Worm (Caenorhabditis elegans): ENCODE results near the gene unc-43.
A peak's percentile ranks its signal among the peaks of the same experiment; 100 is the strongest.

unc-43 gene

ce11 chrIV:10341618-10342360 is 8.2 kb downstream of the unc-43 start:
- no peak for TF ChIP-seq ceh-9 (tag; optimal IDR thresholded peaks at IDR 0.05)
- TF ChIP-seq ztf-4 (tag; optimal IDR thresholded peaks at IDR 0.05) = no peak
- no peak for TF ChIP-seq pqm-1 (tag; optimal IDR thresholded peaks at IDR 0.05)
- peak; percentile 96 for TF ChIP-seq lin-39 (tag; optimal IDR thresholded peaks at IDR 0.05)
- peak; percentile 38 for TF ChIP-seq nfya-1 (tag; optimal IDR thresholded peaks at IDR 0.05; ENCODE audit: insufficient read depth)
- peak; percentile 42 for TF ChIP-seq fkh-10 (GFP tag; optimal IDR thresholded peaks at IDR 0.05)
- TF ChIP-seq ama-1 (optimal IDR thresholded peaks at IDR 0.05) = peak; percentile 64
- peak; percentile 21 for TF ChIP-seq hmg-11 (tag; optimal IDR thresholded peaks at IDR 0.05)
- TF ChIP-seq unc-62 (GFP tag; optimal IDR thresholded peaks at IDR 0.05) = peak; percentile 6

DNA sequence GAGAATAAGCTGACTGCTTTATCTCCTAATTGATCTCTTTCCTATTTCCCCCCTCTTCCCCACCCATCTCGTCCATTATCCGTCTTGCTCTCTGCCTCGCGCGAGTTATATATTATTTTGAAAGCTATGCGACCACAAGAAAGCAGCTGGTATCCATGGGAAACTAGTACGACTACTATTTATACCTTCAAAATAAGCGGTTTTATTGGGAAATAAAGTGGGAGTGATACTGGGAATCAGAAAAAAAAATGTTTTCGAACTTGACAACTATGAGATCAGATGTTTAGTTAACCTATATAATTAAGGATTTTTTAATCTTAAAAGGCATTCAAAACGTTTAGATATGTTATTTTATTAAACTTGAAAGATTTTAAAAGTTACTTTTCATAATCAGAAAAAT is 10.3 kb downstream of the unc-43 start:
- TF ChIP-seq nhr-11 (tag; optimal IDR thresholded peaks at IDR 0.05) = peak; percentile 36
- no peak for TF ChIP-seq zag-1 (tag; optimal IDR thresholded peaks at IDR 0.05)
- no peak for TF ChIP-seq hmg-11 (tag; optimal IDR thresholded peaks at IDR 0.05)
- peak; percentile 16 for TF ChIP-seq ceh-16 (tag; optimal IDR thresholded peaks at IDR 0.05)

DNA sequence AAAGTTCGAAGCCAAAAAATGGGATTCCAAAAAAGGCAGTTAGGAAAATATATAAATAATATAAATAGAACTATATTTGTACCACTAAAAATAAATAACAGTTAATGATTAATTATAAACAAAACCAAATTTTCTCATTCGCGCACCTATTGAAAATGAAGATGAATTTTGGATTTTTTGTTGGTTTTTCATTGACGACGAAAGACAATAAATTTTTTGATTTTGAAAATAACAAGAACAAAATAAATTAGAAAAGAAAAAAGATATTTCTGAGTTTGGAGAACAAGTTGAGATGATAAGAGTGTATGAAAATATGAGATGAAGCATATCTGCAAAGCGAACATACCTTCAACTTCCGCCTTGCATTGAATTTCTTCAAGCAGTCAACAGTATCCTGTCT is 12.7 kb downstream of the unc-43 start:
- no peak for TF ChIP-seq R02D3.7 (tag; optimal IDR thresholded peaks at IDR 0.05)
- TF ChIP-seq fkh-10 (GFP tag; optimal IDR thresholded peaks at IDR 0.05) = no peak
- no peak for TF ChIP-seq nhr-23 (tag; optimal IDR thresholded peaks at IDR 0.05)
- no peak for TF ChIP-seq tbx-2 (tag; optimal IDR thresholded peaks at IDR 0.05)
- TF ChIP-seq fos-1 (tag; optimal IDR thresholded peaks at IDR 0.05) = no peak
- TF ChIP-seq pha-4 (tag; optimal IDR thresholded peaks at IDR 0.05) = no peak
- TF ChIP-seq nhr-11 (tag; optimal IDR thresholded peaks at IDR 0.05) = no peak
- no peak for TF ChIP-seq elt-1 (tag; optimal IDR thresholded peaks at IDR 0.05)
- no peak for TF ChIP-seq unc-39 (tag; optimal IDR thresholded peaks at IDR 0.05)
- TF ChIP-seq lin-15B (tag; optimal IDR thresholded peaks at IDR 0.05) = no peak
- TF ChIP-seq mdl-1 (tag; optimal IDR thresholded peaks at IDR 0.05) = no peak
- no peak for TF ChIP-seq ztf-4 (tag; optimal IDR thresholded peaks at IDR 0.05)
- TF ChIP-seq ZK546.5 (tag; optimal IDR thresholded peaks at IDR 0.05) = no peak
- no peak for TF ChIP-seq ceh-16 (tag; optimal IDR thresholded peaks at IDR 0.05)
- TF ChIP-seq lin-39 (tag; optimal IDR thresholded peaks at IDR 0.05) = no peak
- no peak for TF ChIP-seq ceh-28 (tag; optimal IDR thresholded peaks at IDR 0.05)
- TF ChIP-seq ama-1 (optimal IDR thresholded peaks at IDR 0.05) = no peak
- TF ChIP-seq ceh-9 (tag; optimal IDR thresholded peaks at IDR 0.05) = no peak
- TF ChIP-seq nhr-76 (tag; optimal IDR thresholded peaks at IDR 0.05) = no peak

DNA sequence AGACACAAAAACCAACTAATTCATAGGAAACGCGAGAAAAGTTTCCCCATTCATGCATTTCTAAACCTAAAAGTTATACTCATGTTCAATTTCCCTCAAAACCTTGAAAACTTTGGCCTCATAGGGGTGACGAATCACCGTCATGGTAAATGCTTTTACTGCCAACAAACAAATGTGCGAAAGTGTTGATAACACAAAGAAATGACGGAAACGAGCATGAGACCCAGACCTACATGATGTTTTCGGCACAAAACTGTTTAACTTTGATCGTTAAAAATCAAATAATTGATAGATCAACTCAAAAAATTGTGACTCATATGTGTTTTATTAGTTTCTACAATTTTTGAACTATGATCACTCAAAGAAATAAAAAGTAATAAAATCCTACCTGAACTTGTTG is 18.1 kb downstream of the unc-43 start:
- no peak for TF ChIP-seq ceh-16 (tag; optimal IDR thresholded peaks at IDR 0.05)
- TF ChIP-seq sea-2 (GFP tag; optimal IDR thresholded peaks at IDR 0.05) = no peak
- no peak for TF ChIP-seq ztf-4 (tag; optimal IDR thresholded peaks at IDR 0.05)
- TF ChIP-seq skn-1 (tag; optimal IDR thresholded peaks at IDR 0.05) = no peak
- peak; percentile 83 for TF ChIP-seq elt-2 (tag; optimal IDR thresholded peaks at IDR 0.05)
- no peak for TF ChIP-seq lsy-12 (tag; optimal IDR thresholded peaks at IDR 0.05)
- TF ChIP-seq zag-1 (tag; optimal IDR thresholded peaks at IDR 0.05) = no peak
- TF ChIP-seq egl-27 (tag; optimal IDR thresholded peaks at IDR 0.05) = no peak
- TF ChIP-seq elt-3 (tag; optimal IDR thresholded peaks at IDR 0.05) = no peak
- no peak for TF ChIP-seq nhr-77 (tag; optimal IDR thresholded peaks at IDR 0.05)
- TF ChIP-seq unc-62 (GFP tag; optimal IDR thresholded peaks at IDR 0.05) = no peak
- no peak for TF ChIP-seq lin-39 (tag; optimal IDR thresholded peaks at IDR 0.05)
- TF ChIP-seq eor-1 (tag; optimal IDR thresholded peaks at IDR 0.05) = no peak
- no peak for TF ChIP-seq ama-1 (optimal IDR thresholded peaks at IDR 0.05)
- TF ChIP-seq nhr-28 (tag; optimal IDR thresholded peaks at IDR 0.05) = no peak
- TF ChIP-seq nhr-11 (tag; optimal IDR thresholded peaks at IDR 0.05) = no peak
- TF ChIP-seq ceh-9 (tag; optimal IDR thresholded peaks at IDR 0.05) = no peak
- TF ChIP-seq nhr-25 (tag; optimal IDR thresholded peaks at IDR 0.05) = no peak
- no peak for TF ChIP-seq nfya-1 (tag; optimal IDR thresholded peaks at IDR 0.05; ENCODE audit: insufficient read depth)
- TF ChIP-seq unc-39 (tag; optimal IDR thresholded peaks at IDR 0.05) = no peak
- no peak for TF ChIP-seq tbx-2 (tag; optimal IDR thresholded peaks at IDR 0.05)
- TF ChIP-seq egl-5 (tag; optimal IDR thresholded peaks at IDR 0.05) = peak; percentile 7
- no peak for TF ChIP-seq ceh-28 (tag; optimal IDR thresholded peaks at IDR 0.05)
- no peak for TF ChIP-seq fos-1 (tag; optimal IDR thresholded peaks at IDR 0.05)
- no peak for TF ChIP-seq nhr-67 (tag; optimal IDR thresholded peaks at IDR 0.05)
- no peak for TF ChIP-seq mml-1 (tag; optimal IDR thresholded peaks at IDR 0.05)
- TF ChIP-seq pqm-1 (tag; optimal IDR thresholded peaks at IDR 0.05) = peak; percentile 84
- TF ChIP-seq daf-12 (tag; optimal IDR thresholded peaks at IDR 0.05) = no peak
- no peak for TF ChIP-seq mdl-1 (tag; optimal IDR thresholded peaks at IDR 0.05)
- no peak for TF ChIP-seq ZK546.5 (tag; optimal IDR thresholded peaks at IDR 0.05)
- no peak for TF ChIP-seq nhr-23 (tag; optimal IDR thresholded peaks at IDR 0.05)
- no peak for TF ChIP-seq fkh-10 (GFP tag; optimal IDR thresholded peaks at IDR 0.05)
- no peak for TF ChIP-seq aly-2 (tag; optimal IDR thresholded peaks at IDR 0.05)
- no peak for TF ChIP-seq lin-15B (tag; optimal IDR thresholded peaks at IDR 0.05)
- no peak for TF ChIP-seq nhr-43 (tag; optimal IDR thresholded peaks at IDR 0.05; ENCODE audit: poor library complexity, severe bottlenecking)
- TF ChIP-seq nhr-76 (tag; optimal IDR thresholded peaks at IDR 0.05) = no peak
- TF ChIP-seq pha-4 (tag; optimal IDR thresholded peaks at IDR 0.05) = peak; percentile 19
- TF ChIP-seq nhr-237 (tag; optimal IDR thresholded peaks at IDR 0.05) = no peak
- no peak for TF ChIP-seq R02D3.7 (tag; optimal IDR thresholded peaks at IDR 0.05)
- no peak for TF ChIP-seq ceh-82 (tag; optimal IDR thresholded peaks at IDR 0.05)
- no peak for TF ChIP-seq ztf-11 (tag; optimal IDR thresholded peaks at IDR 0.05)
